Fruit fly (Drosophila melanogaster) whole organism, embryonic: ENCODE measurements around the gene Cpr78Cb.

ENCODE experiments used
- Abd-B ChIP-seq: fragments of 200-800 bp; sonication (Bioruptor generic); optimal IDR thresholded peaks from 2 replicates; lab custom pipeline; 2018; ENCODE audit warnings: missing biosample characterization, mild to moderate bottlenecking, missing genetic modification characterization, moderate library complexity
- Adf1 ChIP-seq: fragments of 200-800 bp; sonication (Bioruptor generic); IDR thresholded peaks from 2 replicates; pipeline ENCODE4 v1.3.6; 2022; ENCODE audit warnings: missing biosample characterization, missing genetic modification characterization
- Atf-2 ChIP-seq: fragments of 200-800 bp; sonication (Bioruptor generic); optimal IDR thresholded peaks from 2 replicates; lab custom pipeline; 2016; ENCODE audit warnings: missing biosample characterization, missing genetic modification characterization
- Blimp-1 ChIP-seq: fragments of 200-800 bp; sonication (Bioruptor generic); optimal IDR thresholded peaks from 3 replicates; lab custom pipeline; 2018; ENCODE audit warnings: missing biosample characterization, missing genetic modification characterization, mild to moderate bottlenecking, moderate library complexity, missing genetic modification reagents
- Bteb2 ChIP-seq: fragments of 200-800 bp; sonication (Bioruptor generic); optimal IDR thresholded peaks from 2 replicates; lab custom pipeline; 2016; ENCODE audit warnings: missing biosample characterization, missing genetic modification characterization
- C15 ChIP-seq: fragments of 200-800 bp; sonication (Bioruptor generic); IDR thresholded peaks from 3 replicates; pipeline ENCODE4 v1.3.6; 2022; ENCODE audit warnings: missing biosample characterization, missing genetic modification characterization
- CG10366 ChIP-seq: fragments of 200-800 bp; sonication (Bioruptor generic); IDR thresholded peaks from 2 replicates; pipeline ENCODE4 v1.3.6; 2022; ENCODE audit warnings: missing biosample characterization, missing genetic modification characterization
- CG10654 ChIP-seq: fragments of 200-800 bp; sonication (Bioruptor generic); optimal IDR thresholded peaks from 2 replicates; lab custom pipeline; 2016; ENCODE audit warnings: missing biosample characterization, missing genetic modification characterization
- CG13894 ChIP-seq: fragments of 200-800 bp; sonication (Bioruptor generic); optimal IDR thresholded peaks from 3 replicates; lab custom pipeline; 2018; ENCODE audit warnings: missing biosample characterization, mild to moderate bottlenecking, missing genetic modification characterization, moderate library complexity
- CG15479 ChIP-seq: fragments of 200-800 bp; sonication (Bioruptor generic); optimal IDR thresholded peaks from 3 replicates; lab custom pipeline; 2019; ENCODE audit warnings: missing biosample characterization, mild to moderate bottlenecking, missing genetic modification characterization, moderate library complexity
- CG16813 ChIP-seq: fragments of 200-800 bp; sonication (Bioruptor generic); IDR thresholded peaks from 3 replicates; pipeline ENCODE4 v1.3.6; 2022; ENCODE audit warnings: missing biosample characterization, missing genetic modification characterization; ENCODE audit not compliant: partially characterized antibody
- CG18262 ChIP-seq: fragments of 200-800 bp; optimal IDR thresholded peaks from 3 replicates; lab custom pipeline; 2019; ENCODE audit warnings: missing biosample characterization, mild to moderate bottlenecking, missing genetic modification characterization, moderate library complexity
- CG2116 ChIP-seq: fragments of 200-800 bp; sonication (Bioruptor generic); optimal IDR thresholded peaks from 3 replicates; lab custom pipeline; 2018; ENCODE audit warnings: missing biosample characterization, mild to moderate bottlenecking, missing genetic modification characterization
- CG2199 ChIP-seq: fragments of 200-800 bp; sonication (Bioruptor generic); IDR thresholded peaks from 3 replicates; pipeline ENCODE4 v1.3.6; 2022; ENCODE audit warnings: missing biosample characterization, missing genetic modification characterization
- CG3407 ChIP-seq: fragments of 200-800 bp; sonication (Bioruptor generic); optimal IDR thresholded peaks from 2 replicates; lab custom pipeline; 2018; ENCODE audit warnings: missing biosample characterization, mild to moderate bottlenecking, missing genetic modification characterization
- CG5953 ChIP-seq: fragments of 200-800 bp; sonication (Bioruptor generic); IDR thresholded peaks from 2 replicates; pipeline ENCODE4 v1.3.6; 2022; ENCODE audit warnings: missing biosample characterization, missing genetic modification characterization
- CG9215 ChIP-seq: fragments of 200-800 bp; sonication (Bioruptor generic); IDR thresholded peaks from 2 replicates; pipeline ENCODE4 v1.3.6; 2022; ENCODE audit warnings: missing biosample characterization, missing genetic modification characterization
- Doc2 ChIP-seq: fragments of 200-800 bp; sonication (Bioruptor generic); IDR thresholded peaks from 2 replicates; pipeline ENCODE4 v1.3.6; 2022; ENCODE audit warnings: missing biosample characterization, missing genetic modification characterization
- Drgx ChIP-seq: fragments of 200-800 bp; sonication (Bioruptor generic); IDR thresholded peaks from 2 replicates; pipeline ENCODE4 v1.3.6; 2022; ENCODE audit warnings: missing biosample characterization, missing genetic modification characterization
- ERR ChIP-seq: fragments of 200-800 bp; sonication (Bioruptor generic); optimal IDR thresholded peaks from 2 replicates; lab custom pipeline; 2016; ENCODE audit warnings: missing biosample characterization, missing genetic modification characterization
- Fer2 ChIP-seq: fragments of 200-800 bp; sonication (Bioruptor generic); optimal IDR thresholded peaks from 2 replicates; lab custom pipeline; 2018; ENCODE audit warnings: missing biosample characterization, mild to moderate bottlenecking, missing genetic modification characterization, moderate library complexity
- H15 ChIP-seq: fragments of 200-800 bp; sonication (Bioruptor generic); IDR thresholded peaks from 3 replicates; pipeline ENCODE4 v1.3.6; 2022; ENCODE audit warnings: missing biosample characterization, missing genetic modification characterization
- H2.0 ChIP-seq: fragments of 200-800 bp; sonication (Bioruptor generic); IDR thresholded peaks from 2 replicates; pipeline ENCODE4 v1.3.6; 2022; ENCODE audit warnings: missing biosample characterization, missing genetic modification characterization
- HmgD ChIP-seq: fragments of 200-800 bp; sonication (Bioruptor generic); optimal IDR thresholded peaks from 3 replicates; lab custom pipeline; 2016; ENCODE audit warnings: missing biosample characterization, missing genetic modification characterization
- Pdp1 ChIP-seq, 2 experiments: fragments of 200-800 bp; sonication (Bioruptor generic); optimal IDR thresholded peaks; 3 replicates each; lab custom pipeline; 2016; ENCODE audit warnings: missing biosample characterization in 2 of 2, missing genetic modification characterization in 2 of 2, mild to moderate bottlenecking in 1 of 2, moderate library complexity in 1 of 2
- Rfx ChIP-seq: fragments of 200-800 bp; sonication (Bioruptor generic); IDR thresholded peaks from 2 replicates; pipeline ENCODE4 v1.3.6; 2022; ENCODE audit warnings: missing biosample characterization, missing genetic modification characterization
- Stat92E ChIP-seq, 3 experiments: fragments of >200 bp in 2 of 3; fragments of 200-800 bp in 1 of 3; sonication (Bioruptor generic) in 1 of 3; optimal IDR thresholded peaks; 2 replicates each; lab custom pipeline; 2017 to 2019; ENCODE audit warnings: missing biosample characterization in 3 of 3, missing genetic modification characterization in 3 of 3, mild to moderate bottlenecking in 1 of 3, moderate library complexity in 1 of 3
- Xbp1 ChIP-seq: fragments of 200-800 bp; sonication (Bioruptor generic); optimal IDR thresholded peaks from 3 replicates; lab custom pipeline; 2016; ENCODE audit warnings: missing biosample characterization, mild to moderate bottlenecking, missing genetic modification characterization
- abd-A ChIP-seq: fragments of 200-800 bp; sonication (Bioruptor generic); optimal IDR thresholded peaks from 3 replicates; lab custom pipeline; 2019; ENCODE audit warnings: missing biosample characterization, mild to moderate bottlenecking, missing genetic modification characterization, moderate library complexity
- chinmo ChIP-seq: fragments of 200-800 bp; sonication (Bioruptor generic); IDR thresholded peaks from 4 replicates; pipeline ENCODE4 v1.3.6; 2022; ENCODE audit warnings: missing biosample characterization, missing genetic modification characterization; ENCODE audit not compliant: partially characterized antibody
- esg ChIP-seq: fragments of 200-800 bp; sonication (Bioruptor generic); conservative IDR thresholded peaks from 2 replicates; pipeline ENCODE4 v1.3.6; 2022; ENCODE audit warnings: missing biosample characterization, missing genetic modification characterization
- grau ChIP-seq: fragments of 200-800 bp; optimal IDR thresholded peaks from 3 replicates; lab custom pipeline; 2019; ENCODE audit warnings: missing biosample characterization, mild to moderate bottlenecking, missing genetic modification characterization, moderate library complexity
- hkb ChIP-seq, 2 experiments: fragments of 200-800 bp in 1 of 2; fragments of >200 bp in 1 of 2; sonication (Bioruptor generic) in 1 of 2; IDR thresholded peaks in 1 of 2; optimal IDR thresholded peaks in 1 of 2; 2 replicates each; pipeline versions ENCODE4 v1.3.6 to Lab custom; 2017 to 2022; ENCODE audit warnings: missing biosample characterization in 1 of 2, missing genetic modification characterization in 1 of 2
- onecut ChIP-seq: fragments of 200-800 bp; sonication (Bioruptor generic); IDR thresholded peaks from 2 replicates; pipeline ENCODE4 v1.3.6; 2022; ENCODE audit warnings: missing biosample characterization, missing genetic modification characterization
- salm ChIP-seq: fragments of 200-800 bp; sonication (Bioruptor generic); optimal IDR thresholded peaks from 2 replicates; lab custom pipeline; 2018; ENCODE audit warnings: missing biosample characterization, mild to moderate bottlenecking, missing genetic modification characterization
- sd ChIP-seq: fragments of 200-800 bp; sonication (Bioruptor generic); optimal IDR thresholded peaks from 3 replicates; lab custom pipeline; 2018; ENCODE audit warnings: missing biosample characterization, mild to moderate bottlenecking, missing genetic modification characterization, moderate library complexity
- sens ChIP-seq: fragments of 200-800 bp; sonication (Bioruptor generic); peaks from one replicate; lab custom pipeline; 2016; ENCODE audit warnings: missing biosample characterization, missing genetic modification characterization
- sens-2 ChIP-seq: fragments of 200-800 bp; sonication (Bioruptor generic); IDR thresholded peaks from 2 replicates; pipeline ENCODE4 v1.3.6; 2022; ENCODE audit warnings: missing biosample characterization, missing genetic modification characterization
- sna ChIP-seq: fragments of 200-800 bp; sonication (Bioruptor generic); IDR thresholded peaks from 2 replicates; pipeline ENCODE4 v1.3.6; 2022; ENCODE audit warnings: missing biosample characterization, missing genetic modification characterization; ENCODE audit not compliant: partially characterized antibody
- vvl ChIP-seq: fragments of 200-800 bp; sonication (Bioruptor generic); IDR thresholded peaks from 2 replicates; pipeline ENCODE4 v1.3.6; 2022; ENCODE audit warnings: missing biosample characterization, missing genetic modification characterization

The Cpr78Cb gene

dm6 chr3L:21292700-21293099 lies 1.6 kb upstream of the Cpr78Cb start, which contains the start of gene Cpr78Ca (continued):
- TF ChIP-seq Drgx (GFP tag; lab: Robert Waterston, UW), result no peak
- TF ChIP-seq CG10654 (GFP tag; lab: Kevin White, UChicago), result no peak
- no peak for TF ChIP-seq CG3407 (GFP tag; lab: Kevin White, UChicago)
- no peak for TF ChIP-seq ERR (GFP tag; lab: Kevin White, UChicago)
- no peak for TF ChIP-seq H2.0
- TF ChIP-seq C15, result no peak

DNA sequence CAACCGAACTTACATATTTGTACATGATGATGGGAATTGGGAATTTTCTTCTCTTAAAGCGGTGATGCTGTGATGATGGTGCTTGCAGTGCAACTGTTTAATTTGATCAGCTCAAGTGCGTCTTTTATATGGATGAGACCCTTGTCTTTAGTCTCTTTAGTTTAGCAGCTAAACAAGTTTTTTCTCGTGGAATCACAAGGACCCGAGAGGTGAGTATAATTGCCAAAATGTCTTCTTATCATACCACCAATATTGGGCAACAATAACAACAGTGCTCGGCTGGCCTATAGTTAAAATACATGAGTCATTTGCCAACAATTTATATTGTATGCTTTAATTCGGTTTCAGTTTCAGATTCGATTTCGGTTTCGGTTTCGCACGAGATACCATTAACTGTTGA lies 3.4 kb downstream of the Cpr78Cb start, which contains the start of gene Edg78E:
TSS of gene Edg78E (minus strand) at position 101 of the 400 bp plus-strand sequence.
- TF ChIP-seq Bteb2 (GFP tag; lab: Kevin White, UChicago) (no peak), salm (tag; lab: Kevin White, UChicago) (no peak)

dm6 chr3L:21298375-21298774 lies 4.1 kb downstream of the Cpr78Cb start, which contains the start of gene CG43702:
Gene CG43702 (plus strand): TSS chr3L:21298675.
- TF ChIP-seq CG18262 (no peak), sna (no peak), CG9215 (GFP tag; lab: Robert Waterston, UW) (no peak), sens (GFP tag; lab: Kevin White, UChicago) (peak; percentile 22), Xbp1 (GFP tag; lab: Kevin White, UChicago) (no peak)

dm6 chr3L:21299203-21299602 lies 4.9 kb downstream of the Cpr78Cb start:
- no peak for TF ChIP-seq hkb (optimal IDR thresholded peaks at IDR 0.05; lab: Kevin White, UChicago)
- no peak for TF ChIP-seq hkb (GFP tag; IDR thresholded peaks at IDR 0.05; lab: Robert Waterston, UW)
- peak; percentile 45 for TF ChIP-seq CG13894 (tag; lab: Kevin White, UChicago)
- TF ChIP-seq HmgD (GFP tag; lab: Kevin White, UChicago), result no peak
- 0 out of 4 replicates have a peak, but pooled peaks have one; percentile 37 for TF ChIP-seq chinmo (GFP tag; lab: Robert Waterston, UW)
- peak; percentile 82 for TF ChIP-seq sd
- peak; percentile 86 for TF ChIP-seq abd-A

- TF ChIP-seq CG13894 (tag; lab: Kevin White, UChicago) (peak; percentile 15), Rfx (GFP tag; lab: Robert Waterston, UW) (peak; percentile 18; the same call in 1 of the 2 replicates), Stat92E (GFP tag; optimal IDR thresholded peaks at IDR 0.05; lab: Kevin White, UChicago) (no peak), Adf1 (GFP tag; lab: Robert Waterston, UW) (peak; percentile 37; the same call in 1 of the 2 replicates), CG15479 (GFP tag; lab: Kevin White, UChicago) (no peak)
Observed at dm6 chr3L:21300280-21300679, 6.0 kb downstream of the Cpr78Cb start, which contains the start of gene Cpr78Cc. Gene Cpr78Cc (plus strand): TSS chr3L:21300580.

DNA sequence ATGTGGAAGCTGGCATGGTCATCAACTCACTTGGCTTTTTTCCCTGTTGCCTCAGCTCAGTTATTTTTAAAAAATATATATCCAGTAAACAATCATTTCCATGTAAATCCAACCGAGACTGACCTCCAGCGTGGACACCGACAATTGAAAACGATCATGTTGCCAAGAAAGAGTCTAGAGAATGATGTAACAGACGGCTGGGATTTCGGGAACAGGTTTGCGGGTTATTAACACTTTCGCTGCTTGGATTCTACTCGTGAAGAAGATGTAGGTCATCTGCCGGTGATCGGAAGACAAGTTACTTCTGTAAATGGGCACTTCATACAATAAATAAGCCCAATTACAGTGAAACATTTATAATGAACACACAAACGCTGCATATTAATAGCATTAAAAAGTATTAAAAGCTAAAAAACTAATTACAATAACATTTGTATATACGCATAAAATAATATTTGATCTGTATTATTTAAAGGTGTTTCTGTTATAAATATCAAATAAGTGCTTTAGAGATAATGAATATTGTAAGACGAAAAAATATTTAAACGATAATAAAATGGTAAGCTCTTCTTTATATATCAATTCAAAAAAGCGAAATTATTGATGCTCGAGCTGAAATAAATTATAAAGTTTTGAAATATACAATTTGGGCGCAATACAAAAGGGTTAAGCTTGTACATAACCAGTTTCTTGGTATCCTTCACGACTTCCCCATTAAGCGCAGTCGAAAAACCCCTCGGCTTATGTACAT lies 7.6 kb downstream of the Cpr78Cb start:
- TF ChIP-seq Abd-B (no peak), CG13894 (tag; lab: Kevin White, UChicago) (no peak), CG2116 (GFP tag; lab: Kevin White, UChicago) (no peak), CG16813 (GFP tag; lab: Robert Waterston, UW) (no peak), esg (no peak), H15 (GFP tag; lab: Robert Waterston, UW) (no peak), Pdp1 (GFP tag; optimal IDR thresholded peaks at IDR 0.05; lab: Kevin White, UChicago) (peak in 1 of 2 experiments; percentile 40), CG2199 (GFP tag; lab: Robert Waterston, UW) (0 out of 3 replicates have a peak, but pooled peaks have one; percentile 45), grau (peak; percentile 18), onecut (GFP tag; lab: Robert Waterston, UW) (no peak), Fer2 (tag; lab: Kevin White, UChicago) (no peak), Doc2 (GFP tag; lab: Robert Waterston, UW) (no peak), vvl (GFP tag; lab: Robert Waterston, UW) (no peak), Atf-2 (GFP tag; lab: Kevin White, UChicago) (no peak), Blimp-1 (GFP tag; lab: Kevin White, UChicago) (peak; percentile 96), CG10366 (GFP tag; lab: Robert Waterston, UW) (no peak), CG5953 (GFP tag; lab: Robert Waterston, UW) (no peak), sens-2 (no peak)
